Fruit fly (Drosophila melanogaster) whole organism, embryonic: ENCODE measurements around the gene IntS9.

Source experiments
- Antp ChIP-seq: fragments of 200-800 bp; sonication (Bioruptor generic); optimal IDR thresholded peaks from 3 replicates; lab custom pipeline; 2016; ENCODE audit warnings: missing biosample characterization, missing genetic modification characterization
- CG10274 ChIP-seq: fragments of 200-800 bp; sonication (Bioruptor generic); optimal IDR thresholded peaks from 3 replicates; lab custom pipeline; 2017; ENCODE audit warnings: missing biosample characterization, mild to moderate bottlenecking, missing genetic modification characterization
- CG10462 ChIP-seq: fragments of 200-800 bp; sonication (Bioruptor generic); optimal IDR thresholded peaks from 2 replicates; lab custom pipeline; 2016; ENCODE audit warnings: missing biosample characterization, missing genetic modification characterization
- CG10543 ChIP-seq: fragments of 200-800 bp; sonication (Bioruptor generic); optimal IDR thresholded peaks from 3 replicates; lab custom pipeline; 2017; ENCODE audit warnings: missing biosample characterization, mild to moderate bottlenecking, missing genetic modification characterization, moderate library complexity
- CG12155 ChIP-seq: fragments of 200-800 bp; sonication (Bioruptor generic); optimal IDR thresholded peaks from 3 replicates; lab custom pipeline; 2016; ENCODE audit warnings: missing biosample characterization, missing genetic modification characterization
- CG12769 ChIP-seq: fragments of 200-800 bp; sonication (Bioruptor generic); optimal IDR thresholded peaks from 2 replicates; lab custom pipeline; 2019; ENCODE audit warnings: missing biosample characterization, mild to moderate bottlenecking, missing genetic modification characterization, moderate library complexity
- CG13624 ChIP-seq: fragments of 200-800 bp; sonication (Bioruptor generic); optimal IDR thresholded peaks from 2 replicates; lab custom pipeline; 2016; ENCODE audit warnings: missing biosample characterization, missing genetic modification characterization
- CG14050 ChIP-seq: fragments of 200-800 bp; sonication (Bioruptor generic); IDR thresholded peaks from 3 replicates; pipeline ENCODE4 v1.3.6; 2022; ENCODE audit warnings: missing biosample characterization, missing genetic modification characterization
- CG15269 ChIP-seq: fragments of 200-800 bp; sonication (Bioruptor generic); optimal IDR thresholded peaks from 2 replicates; lab custom pipeline; 2018; ENCODE audit warnings: missing biosample characterization, mild to moderate bottlenecking, missing genetic modification characterization, moderate library complexity
- CG2116 ChIP-seq: fragments of 200-800 bp; sonication (Bioruptor generic); optimal IDR thresholded peaks from 3 replicates; lab custom pipeline; 2018; ENCODE audit warnings: missing biosample characterization, mild to moderate bottlenecking, missing genetic modification characterization
- CG2678 ChIP-seq: fragments of 200-800 bp; sonication (Bioruptor generic); optimal IDR thresholded peaks from 3 replicates; lab custom pipeline; 2019; ENCODE audit warnings: missing biosample characterization, mild to moderate bottlenecking, missing genetic modification characterization, moderate library complexity
- CG31224 ChIP-seq: fragments of 200-800 bp; sonication (Bioruptor generic); IDR thresholded peaks from 2 replicates; pipeline ENCODE4 v1.3.6; 2022; ENCODE audit warnings: missing biosample characterization, missing genetic modification characterization
- CG3163 ChIP-seq: fragments of 200-800 bp; sonication (Bioruptor generic); optimal IDR thresholded peaks from 3 replicates; lab custom pipeline; 2016; ENCODE audit warnings: missing biosample characterization, missing genetic modification characterization
- CG7357 ChIP-seq: fragments of 200-800 bp; sonication (Bioruptor generic); IDR thresholded peaks from 3 replicates; pipeline ENCODE4 v1.3.6; 2022; ENCODE audit warnings: missing biosample characterization, missing genetic modification characterization
- CG7839 ChIP-seq: fragments of 200-800 bp; sonication (Bioruptor generic); optimal IDR thresholded peaks from 3 replicates; lab custom pipeline; 2018; ENCODE audit warnings: missing biosample characterization, mild to moderate bottlenecking, missing genetic modification characterization, moderate library complexity
- CG8924 ChIP-seq: fragments of 200-800 bp; optimal IDR thresholded peaks from 3 replicates; lab custom pipeline; 2019; ENCODE audit warnings: missing biosample characterization, mild to moderate bottlenecking, missing genetic modification characterization, moderate library complexity
- CG9215 ChIP-seq: fragments of 200-800 bp; sonication (Bioruptor generic); IDR thresholded peaks from 2 replicates; pipeline ENCODE4 v1.3.6; 2022; ENCODE audit warnings: missing biosample characterization, missing genetic modification characterization
- CG9437 ChIP-seq: fragments of 200-800 bp; sonication (Bioruptor generic); optimal IDR thresholded peaks from 2 replicates; lab custom pipeline; 2018; ENCODE audit warnings: missing biosample characterization, mild to moderate bottlenecking, missing genetic modification characterization
- Drgx ChIP-seq: fragments of 200-800 bp; sonication (Bioruptor generic); IDR thresholded peaks from 2 replicates; pipeline ENCODE4 v1.3.6; 2022; ENCODE audit warnings: missing biosample characterization, missing genetic modification characterization
- Ets65A ChIP-seq: fragments of 200-800 bp; sonication (Bioruptor generic); peaks from one replicate; lab custom pipeline; 2016; ENCODE audit warnings: missing biosample characterization, missing genetic modification characterization
- Fer3 ChIP-seq: fragments of 200-800 bp; sonication (Bioruptor generic); optimal IDR thresholded peaks from 2 replicates; lab custom pipeline; 2018; ENCODE audit warnings: missing biosample characterization, mild to moderate bottlenecking, missing genetic modification characterization, moderate library complexity
- Hand ChIP-seq: fragments of 200-800 bp; sonication (Bioruptor generic); optimal IDR thresholded peaks from 2 replicates; lab custom pipeline; 2017; ENCODE audit warnings: mild to moderate bottlenecking, missing biosample characterization, missing genetic modification reagents, missing genetic modification characterization
- Kr ChIP-seq: fragments of 200-800 bp; sonication (Bioruptor generic); optimal IDR thresholded peaks from 2 replicates; lab custom pipeline; 2017; ENCODE audit warnings: missing biosample characterization, mild to moderate bottlenecking, missing genetic modification characterization
- Med ChIP-seq: fragments of 200-800 bp; sonication (Bioruptor generic); peaks from one replicate; lab custom pipeline; 2016; ENCODE audit warnings: missing biosample characterization, missing genetic modification characterization, mild to moderate bottlenecking, inconsistent platforms, moderate library complexity
- Mrtf ChIP-seq: fragments of 200-800 bp; sonication (Bioruptor generic); IDR thresholded peaks from 3 replicates; pipeline ENCODE4 v1.3.6; 2022; ENCODE audit warnings: missing biosample characterization, missing genetic modification characterization
- Ptx1 ChIP-seq: fragments of 200-800 bp; sonication (Bioruptor generic); IDR thresholded peaks from 2 replicates; pipeline ENCODE4 v1.3.6; 2022; ENCODE audit warnings: missing biosample characterization, missing genetic modification characterization
- Rfx ChIP-seq: fragments of 200-800 bp; sonication (Bioruptor generic); IDR thresholded peaks from 2 replicates; pipeline ENCODE4 v1.3.6; 2022; ENCODE audit warnings: missing biosample characterization, missing genetic modification characterization
- Sox102F ChIP-seq: fragments of 200-800 bp; sonication (Bioruptor generic); optimal IDR thresholded peaks from 2 replicates; lab custom pipeline; 2018; ENCODE audit warnings: missing biosample characterization, mild to moderate bottlenecking, missing genetic modification characterization, moderate library complexity
- Taf1 ChIP-seq: fragments of 200-800 bp; sonication (Bioruptor generic); IDR thresholded peaks from 2 replicates; pipeline ENCODE4 v1.3.6; 2022; ENCODE audit warnings: missing biosample characterization, missing genetic modification characterization
- amos ChIP-seq: fragments of 200-800 bp; sonication (Bioruptor generic); IDR thresholded peaks from 2 replicates; pipeline ENCODE4 v1.3.6; 2022; ENCODE audit warnings: missing biosample characterization, missing genetic modification characterization; ENCODE audit not compliant: partially characterized antibody
- caup ChIP-seq: fragments of 200-800 bp; sonication (Bioruptor generic); optimal IDR thresholded peaks from 3 replicates; lab custom pipeline; 2017; ENCODE audit warnings: missing biosample characterization, mild to moderate bottlenecking, missing genetic modification characterization, moderate library complexity; ENCODE audit not compliant: severe bottlenecking
- dan ChIP-seq: fragments of 200-800 bp; sonication (Bioruptor generic); IDR thresholded peaks from 2 replicates; pipeline ENCODE4 v1.3.6; 2022; ENCODE audit warnings: missing biosample characterization, missing genetic modification characterization
- disco-r ChIP-seq: fragments of 200-800 bp; sonication (Bioruptor generic); optimal IDR thresholded peaks from 2 replicates; lab custom pipeline; 2016; ENCODE audit warnings: missing biosample characterization, missing genetic modification characterization
- dmrt99B ChIP-seq: fragments of 200-800 bp; sonication (Bioruptor generic); optimal IDR thresholded peaks from 2 replicates; lab custom pipeline; 2018; ENCODE audit warnings: missing biosample characterization, mild to moderate bottlenecking, missing genetic modification characterization, moderate library complexity
- fu2 ChIP-seq: fragments of 200-800 bp; sonication (Bioruptor generic); optimal IDR thresholded peaks from 2 replicates; lab custom pipeline; 2016; ENCODE audit warnings: missing biosample characterization, missing genetic modification characterization
- klu ChIP-seq: fragments of 200-800 bp; sonication (Bioruptor generic); IDR thresholded peaks from 2 replicates; pipeline ENCODE4 v1.3.6; 2022; ENCODE audit warnings: missing biosample characterization, missing genetic modification characterization
- mirr ChIP-seq: fragments of 200-800 bp; sonication (Bioruptor generic); optimal IDR thresholded peaks from 3 replicates; lab custom pipeline; 2018; ENCODE audit warnings: missing biosample characterization, mild to moderate bottlenecking, missing genetic modification characterization
- pum ChIP-seq: fragments of 200-800 bp; sonication (Bioruptor generic); optimal IDR thresholded peaks from 2 replicates; lab custom pipeline; 2016; ENCODE audit warnings: missing biosample characterization, missing genetic modification characterization
- rib ChIP-seq: fragments of 200-800 bp; sonication (Bioruptor generic); IDR thresholded peaks from 2 replicates; pipeline ENCODE4 v1.3.6; 2022; ENCODE audit warnings: missing biosample characterization, missing genetic modification characterization
- scrt ChIP-seq: fragments of 200-800 bp; sonication (Bioruptor generic); optimal IDR thresholded peaks from 2 replicates; lab custom pipeline; 2018; ENCODE audit warnings: missing biosample characterization, mild to moderate bottlenecking, missing genetic modification characterization, moderate library complexity
- slp2 ChIP-seq: fragments of 200-800 bp; sonication (Bioruptor generic); optimal IDR thresholded peaks from 2 replicates; lab custom pipeline; 2016; ENCODE audit warnings: missing biosample characterization, missing genetic modification characterization
- tio ChIP-seq: fragments of 200-800 bp; sonication (Bioruptor generic); optimal IDR thresholded peaks from 2 replicates; lab custom pipeline; 2017; ENCODE audit warnings: missing biosample characterization, missing genetic modification characterization, inconsistent platforms
- unc-4 ChIP-seq: fragments of 200-800 bp; sonication (Bioruptor generic); IDR thresholded peaks from 2 replicates; pipeline ENCODE4 v1.3.6; 2022; ENCODE audit warnings: missing biosample characterization, missing genetic modification characterization; ENCODE audit not compliant: partially characterized antibody
- usp ChIP-seq: fragments of >200 bp; optimal IDR thresholded peaks from 2 replicates; lab custom pipeline; 2017; ENCODE audit warnings: missing biosample characterization, missing genetic modification characterization

Gene IntS9

DNA sequence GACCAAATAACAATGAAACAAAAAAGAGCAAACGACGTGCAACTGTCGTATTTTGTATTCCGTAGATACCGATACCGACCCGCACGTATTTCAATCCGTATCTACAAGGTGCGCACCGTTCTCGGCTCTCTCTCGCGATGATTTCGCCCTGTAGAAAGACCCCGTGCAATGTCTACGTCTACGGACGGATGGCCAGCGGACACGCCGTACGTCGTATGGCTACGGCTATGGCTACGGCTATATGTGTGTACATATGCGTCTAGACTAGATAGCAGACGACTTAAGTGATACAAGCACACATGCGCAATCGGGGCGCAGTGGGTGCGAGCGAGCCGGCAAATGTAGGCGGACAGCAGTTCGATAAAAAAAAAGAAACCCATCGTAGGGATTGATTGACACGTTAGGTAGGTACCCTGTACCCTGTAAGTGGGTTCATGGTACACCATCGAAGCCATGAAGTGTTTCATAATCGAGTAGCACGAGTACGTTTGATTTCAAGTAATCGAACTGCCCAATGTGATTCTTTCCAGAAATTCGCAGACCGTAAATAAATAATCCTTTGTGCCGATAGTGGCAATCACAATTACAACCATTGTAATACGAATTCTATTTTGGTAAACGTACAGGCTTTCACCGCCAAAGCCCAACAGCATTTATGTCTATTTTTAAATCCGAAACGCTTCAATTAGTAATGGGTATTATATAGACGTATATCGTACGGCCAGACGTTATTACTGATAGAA is 44.2 kb upstream of the IntS9 start (continued):
- TF ChIP-seq fu2 (GFP tag; lab: Kevin White, UChicago) (peak; percentile 32), klu (GFP tag; lab: Robert Waterston, UW) (no peak), Drgx (GFP tag; lab: Robert Waterston, UW) (no peak), CG2116 (no peak), Ets65A (GFP tag; lab: Kevin White, UChicago) (peak; percentile 72), disco-r (GFP tag; lab: Kevin White, UChicago) (peak; percentile 10), CG13624 (GFP tag; lab: Kevin White, UChicago) (no peak), Ptx1 (GFP tag; lab: Robert Waterston, UW) (peak; percentile 35; the same call in 1 of the 2 replicates), scrt (no peak), Mrtf (GFP tag; lab: Robert Waterston, UW) (no peak), mirr (GFP tag; lab: Kevin White, UChicago) (peak; percentile 90), CG15269 (tag; lab: Kevin White, UChicago) (peak; percentile 63), unc-4 (GFP tag; lab: Robert Waterston, UW) (no peak), Sox102F (no peak), CG8924 (tag; lab: Kevin White, UChicago) (peak; percentile 23), CG7839 (tag; lab: Kevin White, UChicago) (peak; percentile 70), CG7357 (0 out of 3 replicates have a peak, but pooled peaks have one; percentile 49), usp (no peak), slp2 (peak; percentile 13), CG10462 (GFP tag; lab: Kevin White, UChicago) (no peak), CG9437 (GFP tag; lab: Kevin White, UChicago) (peak; percentile 53), Kr (GFP tag; lab: Kevin White, UChicago) (no peak), CG2678 (tag; lab: Kevin White, UChicago) (peak; percentile 47), CG12155 (no peak), CG3163 (no peak), caup (peak; percentile 11), amos (no peak), CG9215 (peak; percentile 38; the same call in 1 of the 2 replicates), CG14050 (GFP tag; lab: Robert Waterston, UW) (no peak), CG10274 (GFP tag; lab: Kevin White, UChicago) (peak; percentile 16), dmrt99B (tag; lab: Kevin White, UChicago) (peak; percentile 54), Antp (peak; percentile 17), CG10543 (GFP tag; lab: Kevin White, UChicago) (peak; percentile 39), CG31224 (peak; percentile 37; the same call in 1 of the 2 replicates), tio (GFP tag; lab: Kevin White, UChicago) (peak; percentile 40), pum (GFP tag; lab: Kevin White, UChicago) (no peak), rib (GFP tag; lab: Robert Waterston, UW) (no peak), Rfx (GFP tag; lab: Robert Waterston, UW) (peak; percentile 48; the same call in 1 of the 2 replicates), Hand (no peak), Fer3 (tag; lab: Kevin White, UChicago) (peak; percentile 17), CG12769 (tag; lab: Kevin White, UChicago) (no peak), Taf1 (GFP tag; lab: Robert Waterston, UW) (no peak), Med (GFP tag; lab: Kevin White, UChicago) (peak; percentile 94), dan (no peak)
